Worm (Caenorhabditis elegans) whole organism, L3 larva: Measurements from ENCODE around the gene F47G3.1.

Experiments
- ZK546.5 ChIP-seq: sonication (generic microtip); optimal IDR thresholded peaks from 2 replicates; lab custom pipeline; 2017; ENCODE audit warnings: missing biosample characterization, missing genetic modification characterization
- ceh-28 ChIP-seq: fragments of 150-350 bp; optimal IDR thresholded peaks from 2 replicates; lab custom pipeline; 2014; ENCODE audit warnings: missing biosample characterization, missing genetic modification reagents, missing genetic modification characterization
- fkh-2 ChIP-seq: fragments of 150-350 bp; optimal IDR thresholded peaks from 2 replicates; lab custom pipeline; 2014; ENCODE audit warnings: missing biosample characterization, missing genetic modification reagents, missing genetic modification characterization
- hmg-11 ChIP-seq: sonication (generic microtip); optimal IDR thresholded peaks from 2 replicates; lab custom pipeline; 2016; ENCODE audit warnings: missing genetic modification characterization, missing compliant biosample characterization
- jun-1 ChIP-seq: fragments of 150-350 bp; optimal IDR thresholded peaks from 2 replicates; lab custom pipeline; 2014; ENCODE audit warnings: missing biosample characterization, missing genetic modification reagents, missing genetic modification characterization
- mdl-1 ChIP-seq: fragments of 150-350 bp; optimal IDR thresholded peaks from 2 replicates; lab custom pipeline; 2014; ENCODE audit warnings: missing biosample characterization, missing genetic modification characterization
- nfya-1 ChIP-seq: sonication (generic microtip); optimal IDR thresholded peaks from 2 replicates; lab custom pipeline; 2017; ENCODE audit warnings: missing genetic modification characterization, mild to moderate bottlenecking, missing compliant biosample characterization, antibody characterized with exemption, moderate library complexity; ENCODE audit not compliant: insufficient read depth
- pqm-1 ChIP-seq: fragments of 150-350 bp; optimal IDR thresholded peaks from 2 replicates; lab custom pipeline; 2017; ENCODE audit warnings: missing biosample characterization, missing genetic modification characterization, inconsistent platforms
- skn-1 ChIP-seq: fragments of 150-350 bp; optimal IDR thresholded peaks from 2 replicates; lab custom pipeline; 2014; ENCODE audit warnings: missing biosample characterization, missing genetic modification characterization
- snpc-4 ChIP-seq: fragments of 150-350 bp; optimal IDR thresholded peaks from 2 replicates; lab custom pipeline; 2014; ENCODE audit warnings: missing biosample characterization, missing genetic modification characterization
- unc-62 ChIP-seq: fragments of 150-350 bp; sonication (generic microtip); optimal IDR thresholded peaks from 4 replicates; lab custom pipeline; 2014; ENCODE audit warnings: missing biosample characterization, missing genetic modification reagents, missing genetic modification characterization
- ztf-11 ChIP-seq: fragments of 150-350 bp; optimal IDR thresholded peaks from 2 replicates; lab custom pipeline; 2014; ENCODE audit warnings: missing biosample characterization, missing genetic modification characterization

DNA sequence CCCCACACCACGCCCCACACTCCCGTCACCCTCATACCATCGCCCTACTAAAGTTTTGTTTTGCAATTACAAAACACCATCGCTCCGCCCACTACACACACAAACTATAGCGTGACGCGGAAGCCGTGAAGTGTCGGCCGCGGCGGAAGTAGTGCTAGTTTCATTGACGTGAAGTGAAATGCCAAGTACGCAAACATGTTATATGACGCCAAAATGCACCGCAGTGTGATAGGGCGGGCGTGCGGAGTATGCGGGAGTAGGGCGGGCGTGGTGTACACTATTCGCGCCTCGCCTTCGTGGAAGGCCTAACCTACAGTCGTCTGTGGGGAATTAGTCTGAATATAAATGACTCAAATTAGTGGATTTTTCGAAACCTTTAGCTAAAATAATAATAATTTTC is 22.7 kb upstream of the F47G3.1 start:
- TF ChIP-seq pqm-1 (no peak), nfya-1 (tag; lab: Kevin White, UChicago) (no peak), unc-62 (no peak), fkh-2 (no peak), hmg-11 (tag; lab: Kevin White, UChicago) (no peak), skn-1 (no peak), ztf-11 (no peak), ZK546.5 (tag; lab: Kevin White, UChicago) (no peak), snpc-4 (no peak), jun-1 (tag; lab: Kevin White, UChicago) (no peak), mdl-1 (no peak), ceh-28 (no peak)
